Fruit fly (Drosophila melanogaster): ENCODE data around the gene Sec13.
A peak's percentile ranks its signal among the peaks of the same experiment; 100 is the strongest.

Gene Sec13

dm6 chr3R:23316867-23317266, 39.2 kb upstream of the Sec13 start:
- peak; percentile 92 for TF ChIP-seq vri (GFP tag; optimal IDR thresholded peaks at IDR 0.05)
- TF ChIP-seq Eip93F (GFP tag; optimal IDR thresholded peaks at IDR 0.05): no peak
- no peak for TF ChIP-seq Ets96B (tag; optimal IDR thresholded peaks at IDR 0.05)
- TF ChIP-seq Sox14 (GFP tag; optimal IDR thresholded peaks at IDR 0.05): no peak
- TF ChIP-seq Lpt (GFP tag; optimal IDR thresholded peaks at IDR 0.05): no peak
- no peak for TF ChIP-seq CG11902 (GFP tag; optimal IDR thresholded peaks at IDR 0.05)
- no peak for TF ChIP-seq Sox15 (GFP tag; optimal IDR thresholded peaks at IDR 0.05)

dm6 chr3R:23318928-23319327, 37.1 kb upstream of the Sec13 start:
- TF ChIP-seq topi (GFP tag; optimal IDR thresholded peaks at IDR 0.05) (no peak), fd59A (GFP tag; optimal IDR thresholded peaks at IDR 0.05) (no peak), Eip93F (GFP tag; optimal IDR thresholded peaks at IDR 0.05) (no peak), Ets96B (tag; optimal IDR thresholded peaks at IDR 0.05) (no peak), cyc (GFP tag; optimal IDR thresholded peaks at IDR 0.05) (no peak), achi (GFP tag; optimal IDR thresholded peaks at IDR 0.05) (no peak), CG3032 (tag; optimal IDR thresholded peaks at IDR 0.05) (peak; percentile 19), Eip78C (GFP tag) (peak; percentile 76), Hr4 (GFP tag; optimal IDR thresholded peaks at IDR 0.05) (no peak), OdsH (GFP tag; optimal IDR thresholded peaks at IDR 0.05) (no peak), CG8119 (GFP tag; IDR thresholded peaks at IDR 0.05) (peak; percentile 51), Hr39 (GFP tag; optimal IDR thresholded peaks at IDR 0.05) (no peak), CG6163 (GFP tag; IDR thresholded peaks at IDR 0.05) (peak; percentile 63; the same call in 2 of the 3 replicates), net (GFP tag; optimal IDR thresholded peaks at IDR 0.05) (peak; percentile 19), CG11762 (GFP tag; optimal IDR thresholded peaks at IDR 0.05; ENCODE audit: insufficient read depth) (peak; percentile 7), CG8319 (GFP tag; optimal IDR thresholded peaks at IDR 0.05) (no peak), salr (GFP tag; optimal IDR thresholded peaks at IDR 0.05) (no peak), CG34406 (GFP tag; optimal IDR thresholded peaks at IDR 0.05) (no peak), acj6 (GFP tag; optimal IDR thresholded peaks at IDR 0.05) (no peak), Smox (GFP tag; optimal IDR thresholded peaks at IDR 0.05) (no peak), eg (GFP tag; IDR thresholded peaks at IDR 0.05) (no peak), CG32006 (GFP tag; optimal IDR thresholded peaks at IDR 0.05) (no peak), CG11902 (GFP tag; optimal IDR thresholded peaks at IDR 0.05) (no peak), CG16779 (tag; optimal IDR thresholded peaks at IDR 0.05) (no peak), Sox102F (GFP tag; optimal IDR thresholded peaks at IDR 0.05) (peak; percentile 16), CG6792 (GFP tag; optimal IDR thresholded peaks at IDR 0.05) (peak; percentile 23), Hr38 (GFP tag; optimal IDR thresholded peaks at IDR 0.05) (no peak), CG6854 (GFP tag; optimal IDR thresholded peaks at IDR 0.05) (peak; percentile 4), dsx (GFP tag; optimal IDR thresholded peaks at IDR 0.05; ENCODE audit: poor library complexity, severe bottlenecking) (peak; percentile 41), Sox15 (GFP tag; optimal IDR thresholded peaks at IDR 0.05) (no peak), CG7368 (GFP tag; optimal IDR thresholded peaks at IDR 0.05) (no peak), Met (GFP tag; optimal IDR thresholded peaks at IDR 0.05) (peak; percentile 2), CG4318 (GFP tag; optimal IDR thresholded peaks at IDR 0.05) (no peak), Sox14 (GFP tag; optimal IDR thresholded peaks at IDR 0.05) (no peak), fd85E (GFP tag; optimal IDR thresholded peaks at IDR 0.05) (no peak), Lpt (GFP tag; optimal IDR thresholded peaks at IDR 0.05) (peak; percentile 20), fkh (GFP tag; optimal IDR thresholded peaks at IDR 0.05) (no peak), Gug (GFP tag; IDR thresholded peaks at IDR 0.05) (no peak), Blimp-1 (GFP tag; optimal IDR thresholded peaks at IDR 0.05) (no peak), lz (GFP tag; optimal IDR thresholded peaks at IDR 0.05) (no peak), svp (GFP tag) (no peak), CG9139 (GFP tag; optimal IDR thresholded peaks at IDR 0.05) (peak; percentile 63), CG8632 (GFP tag; optimal IDR thresholded peaks at IDR 0.05) (no peak), CG11294 (GFP tag; IDR thresholded peaks at IDR 0.05) (no peak), spab (GFP tag; optimal IDR thresholded peaks at IDR 0.05) (peak; percentile 40), CG15336 (GFP tag; IDR thresholded peaks at IDR 0.05) (0 out of 2 replicates have a peak, but pooled peaks have one; percentile 35), vri (GFP tag; optimal IDR thresholded peaks at IDR 0.05) (no peak), Eip75B (GFP tag; optimal IDR thresholded peaks at IDR 0.05) (peak; percentile 25), CG6276 (GFP tag; optimal IDR thresholded peaks at IDR 0.05) (peak; percentile 6), ss (GFP tag; optimal IDR thresholded peaks at IDR 0.05) (peak; percentile 74 to 76)

Data from whole organism, prepupa.